Worm (Caenorhabditis elegans) whole organism, late embryonic: ENCODE measurements around the gene F29B9.12.

Source experiments
- C08G9.2 ChIP-seq: sonication (generic microtip); optimal IDR thresholded peaks from 2 replicates; lab custom pipeline; 2016; ENCODE audit warnings: mild to moderate bottlenecking, missing genetic modification characterization, moderate library complexity, missing compliant biosample characterization
- C38D4.7 ChIP-seq: fragments of 200-800 bp; sonication (Bioruptor generic); optimal IDR thresholded peaks from 2 replicates; lab custom pipeline; 2018; ENCODE audit warnings: mild to moderate bottlenecking, missing genetic modification characterization, moderate library complexity, missing compliant biosample characterization
- F13H6.1 ChIP-seq: sonication (generic microtip); optimal IDR thresholded peaks from 2 replicates; lab custom pipeline; 2016; ENCODE audit warnings: missing genetic modification characterization, missing compliant biosample characterization
- T23F11.4 ChIP-seq: fragments of 200-800 bp; sonication (Bioruptor generic); optimal IDR thresholded peaks from 2 replicates; lab custom pipeline; 2018; ENCODE audit warnings: mild to moderate bottlenecking, missing genetic modification characterization, missing compliant biosample characterization
- Y22D7AL.16 ChIP-seq: sonication (generic microtip); optimal IDR thresholded peaks from 2 replicates; lab custom pipeline; 2016; ENCODE audit warnings: missing genetic modification characterization, missing compliant biosample characterization
- ama-1 ChIP-seq: fragments of 150-350 bp; optimal IDR thresholded peaks from 2 replicates; lab custom pipeline; 2014
- ceh-14 ChIP-seq: sonication (generic microtip); optimal IDR thresholded peaks from 2 replicates; lab custom pipeline; 2016; ENCODE audit warnings: missing genotype, missing genetic modification characterization, missing compliant biosample characterization
- ceh-18 ChIP-seq: sonication (generic microtip); optimal IDR thresholded peaks from 2 replicates; lab custom pipeline; 2016; ENCODE audit warnings: missing genetic modification characterization, missing compliant biosample characterization
- ceh-2 ChIP-seq: sonication (generic microtip); optimal IDR thresholded peaks from 2 replicates; lab custom pipeline; 2016; ENCODE audit warnings: missing genotype, missing genetic modification characterization, missing compliant biosample characterization
- ceh-22 ChIP-seq: sonication (generic microtip); optimal IDR thresholded peaks from 2 replicates; lab custom pipeline; 2017; ENCODE audit warnings: missing biosample characterization, missing genetic modification characterization
- ceh-24 ChIP-seq: sonication (generic microtip); optimal IDR thresholded peaks from 2 replicates; lab custom pipeline; 2016; ENCODE audit warnings: mild to moderate bottlenecking, missing genetic modification characterization, missing compliant biosample characterization
- ceh-31 ChIP-seq: sonication (generic microtip); optimal IDR thresholded peaks from 2 replicates; lab custom pipeline; 2016; ENCODE audit warnings: missing genetic modification characterization, missing compliant biosample characterization
- ceh-34 ChIP-seq: sonication (generic microtip); optimal IDR thresholded peaks from 2 replicates; lab custom pipeline; 2016; ENCODE audit warnings: mild to moderate bottlenecking, missing genetic modification characterization, missing compliant biosample characterization
- ceh-45 ChIP-seq: fragments of 200-800 bp; sonication (Bioruptor generic); IDR thresholded peaks from 2 replicates; pipeline ENCODE4 v1.3.6; 2022; ENCODE audit warnings: missing genetic modification reagents, missing genetic modification characterization, missing compliant biosample characterization
- ceh-48 ChIP-seq: sonication (generic microtip); optimal IDR thresholded peaks from 2 replicates; lab custom pipeline; 2016; ENCODE audit warnings: missing genetic modification characterization, inconsistent platforms, missing compliant biosample characterization
- ceh-6 ChIP-seq: fragments of 200-800 bp; sonication (Bioruptor generic); optimal IDR thresholded peaks from 2 replicates; lab custom pipeline; 2018; ENCODE audit warnings: mild to moderate bottlenecking, missing genetic modification characterization, missing compliant biosample characterization
- ceh-9 ChIP-seq: sonication (generic microtip); optimal IDR thresholded peaks from 2 replicates; lab custom pipeline; 2016; ENCODE audit warnings: mild to moderate bottlenecking, missing genetic modification characterization, inconsistent platforms, missing compliant biosample characterization
- che-1 ChIP-seq: sonication (generic microtip); optimal IDR thresholded peaks from 2 replicates; lab custom pipeline; 2016; ENCODE audit warnings: mild to moderate bottlenecking, missing genetic modification characterization, missing compliant biosample characterization
- elt-2 ChIP-seq: sonication (generic microtip); optimal IDR thresholded peaks from 2 replicates; lab custom pipeline; 2016; ENCODE audit warnings: missing genetic modification reagents, missing genetic modification characterization, missing compliant biosample characterization
- elt-4 ChIP-seq: sonication (generic microtip); optimal IDR thresholded peaks from 2 replicates; lab custom pipeline; 2016; ENCODE audit warnings: missing genetic modification characterization, missing compliant biosample characterization
- fax-1 ChIP-seq: sonication (generic microtip); optimal IDR thresholded peaks from 2 replicates; lab custom pipeline; 2016; ENCODE audit warnings: missing genotype, missing genetic modification characterization, missing compliant biosample characterization
- gmeb-2 ChIP-seq: sonication (generic microtip); optimal IDR thresholded peaks from 2 replicates; lab custom pipeline; 2016; ENCODE audit warnings: missing genetic modification characterization, inconsistent platforms, missing compliant biosample characterization
- hlh-8 ChIP-seq: sonication (generic microtip); optimal IDR thresholded peaks from 2 replicates; lab custom pipeline; 2016; ENCODE audit warnings: missing genotype, missing genetic modification characterization, missing compliant biosample characterization
- madf-2 ChIP-seq: sonication (generic microtip); optimal IDR thresholded peaks from 2 replicates; lab custom pipeline; 2017; ENCODE audit warnings: missing genetic modification characterization, missing compliant biosample characterization
- nfya-1 ChIP-seq: sonication (generic microtip); optimal IDR thresholded peaks from 2 replicates; lab custom pipeline; 2017; ENCODE audit warnings: missing genetic modification characterization, mild to moderate bottlenecking, missing compliant biosample characterization, antibody characterized with exemption, moderate library complexity
- nhr-232 ChIP-seq: sonication (generic microtip); optimal IDR thresholded peaks from 2 replicates; lab custom pipeline; 2016; ENCODE audit warnings: missing genetic modification characterization, missing compliant biosample characterization
- npax-4 ChIP-seq: sonication (generic microtip); optimal IDR thresholded peaks from 2 replicates; lab custom pipeline; 2016; ENCODE audit warnings: missing genetic modification characterization, missing compliant biosample characterization
- odd-2 ChIP-seq: sonication (generic microtip); optimal IDR thresholded peaks from 2 replicates; lab custom pipeline; 2017; ENCODE audit warnings: antibody characterized with exemption, mild to moderate bottlenecking, missing genetic modification characterization, missing compliant biosample characterization
- pag-3 ChIP-seq: sonication (generic microtip); optimal IDR thresholded peaks from 2 replicates; lab custom pipeline; 2016; ENCODE audit warnings: missing compliant biosample characterization, missing genetic modification characterization, borderline replicate concordance
- pax-1 ChIP-seq: fragments of 150-350 bp; optimal IDR thresholded peaks from 2 replicates; lab custom pipeline; 2014; ENCODE audit warnings: missing biosample characterization, missing genetic modification characterization
- pha-2 ChIP-seq: sonication (generic microtip); optimal IDR thresholded peaks from 2 replicates; lab custom pipeline; 2017; ENCODE audit warnings: mild to moderate bottlenecking, missing genetic modification characterization, missing compliant biosample characterization
- ref-2 ChIP-seq: sonication (generic microtip); optimal IDR thresholded peaks from 2 replicates; lab custom pipeline; 2016; ENCODE audit warnings: missing genetic modification characterization, missing compliant biosample characterization
- rnt-1 ChIP-seq: sonication (generic microtip); optimal IDR thresholded peaks from 2 replicates; lab custom pipeline; 2016; ENCODE audit warnings: missing genetic modification characterization, missing compliant biosample characterization
- sdc-2 ChIP-seq: sonication (generic microtip); optimal IDR thresholded peaks from 2 replicates; lab custom pipeline; 2016; ENCODE audit warnings: missing genotype, missing genetic modification characterization, missing compliant biosample characterization
- tbx-2 ChIP-seq: sonication (generic microtip); optimal IDR thresholded peaks from 2 replicates; lab custom pipeline; 2016; ENCODE audit warnings: missing genetic modification characterization, missing compliant biosample characterization
- tbx-7 ChIP-seq: sonication (generic microtip); optimal IDR thresholded peaks from 2 replicates; lab custom pipeline; 2016; ENCODE audit warnings: missing genotype, missing genetic modification characterization, missing compliant biosample characterization
- ttx-3 ChIP-seq: sonication (generic microtip); optimal IDR thresholded peaks from 2 replicates; lab custom pipeline; 2016; ENCODE audit warnings: missing genetic modification reagents, missing genetic modification characterization, missing compliant biosample characterization
- unc-42 ChIP-seq: sonication (generic microtip); optimal IDR thresholded peaks from 2 replicates; lab custom pipeline; 2016; ENCODE audit warnings: missing genotype, missing genetic modification characterization, missing compliant biosample characterization
- unc-55 ChIP-seq: sonication (generic microtip); optimal IDR thresholded peaks from 2 replicates; lab custom pipeline; 2017; ENCODE audit warnings: missing biosample characterization, missing genetic modification reagents, missing genetic modification characterization
- ztf-16 ChIP-seq: sonication (generic microtip); optimal IDR thresholded peaks from 2 replicates; lab custom pipeline; 2017; ENCODE audit warnings: missing genetic modification characterization, missing compliant biosample characterization

F29B9.12 gene

DNA sequence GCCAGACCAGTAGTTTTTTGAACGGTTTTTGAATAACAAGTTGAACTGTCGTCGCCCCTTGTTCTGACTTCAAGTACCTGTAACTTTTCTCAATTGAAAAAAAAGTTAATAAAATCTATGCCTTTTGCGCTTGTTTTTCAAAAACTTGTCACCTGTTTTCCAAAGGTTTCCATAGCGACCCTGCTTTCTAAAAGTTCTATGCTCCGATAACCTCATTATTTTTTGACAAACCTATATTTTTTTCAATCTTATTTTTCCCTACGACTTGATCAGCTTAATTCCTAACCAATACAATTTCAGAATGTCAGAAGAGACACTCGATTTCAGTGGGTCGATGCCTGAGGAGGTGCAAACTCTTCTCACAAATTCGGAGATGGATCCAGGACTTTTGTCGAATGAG, 22.0 kb upstream of the F29B9.12 start, which contains the start of gene F29B9.8:
Gene F29B9.8, plus strand, starts transcription at position 301 of the 400 bp plus-strand sequence.
- TF ChIP-seq Y22D7AL.16 (tag; lab: Kevin White, UChicago), result no peak
- no peak for TF ChIP-seq rnt-1 (tag; lab: Kevin White, UChicago)
- no peak for TF ChIP-seq pag-3 (tag; lab: Kevin White, UChicago)

DNA sequence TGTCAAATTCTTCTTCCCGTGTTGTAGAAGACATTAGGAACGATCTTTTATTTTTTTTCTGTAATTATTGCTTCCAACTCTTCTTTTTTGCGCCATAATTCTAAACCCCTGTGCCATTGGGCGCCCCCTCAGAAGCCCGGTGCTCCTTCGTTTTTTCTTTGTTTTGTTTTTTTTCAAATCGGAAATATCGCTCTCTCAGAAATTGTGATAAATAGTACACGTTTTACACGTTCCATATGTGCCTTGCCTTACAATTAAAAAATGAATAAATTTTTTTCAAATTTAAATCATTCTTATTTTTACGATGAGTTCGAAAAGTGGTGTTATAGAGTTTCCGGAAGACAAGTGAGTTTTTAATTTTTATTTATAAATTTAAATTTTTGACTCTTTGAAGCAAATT, 19.9 kb upstream of the F29B9.12 start, which contains the start of gene F29B9.7:
Gene F29B9.7, plus strand, starts transcription at position 301 of the 400 bp plus-strand sequence.
- TF ChIP-seq odd-2 (tag; lab: Kevin White, UChicago), result no peak
- TF ChIP-seq ceh-9 (tag; lab: Kevin White, UChicago), result no peak
- no peak for TF ChIP-seq rnt-1 (tag; lab: Kevin White, UChicago)
- TF ChIP-seq ref-2 (tag; lab: Kevin White, UChicago), result no peak
- TF ChIP-seq pha-2 (tag; lab: Kevin White, UChicago), result no peak
- no peak for TF ChIP-seq C38D4.7
- TF ChIP-seq madf-2 (tag; lab: Kevin White, UChicago), result no peak
- TF ChIP-seq ttx-3 (tag; lab: Kevin White, UChicago), result no peak
- TF ChIP-seq F13H6.1 (tag; lab: Kevin White, UChicago), result no peak
- no peak for TF ChIP-seq ama-1 (lab: Kevin White, UChicago)

DNA sequence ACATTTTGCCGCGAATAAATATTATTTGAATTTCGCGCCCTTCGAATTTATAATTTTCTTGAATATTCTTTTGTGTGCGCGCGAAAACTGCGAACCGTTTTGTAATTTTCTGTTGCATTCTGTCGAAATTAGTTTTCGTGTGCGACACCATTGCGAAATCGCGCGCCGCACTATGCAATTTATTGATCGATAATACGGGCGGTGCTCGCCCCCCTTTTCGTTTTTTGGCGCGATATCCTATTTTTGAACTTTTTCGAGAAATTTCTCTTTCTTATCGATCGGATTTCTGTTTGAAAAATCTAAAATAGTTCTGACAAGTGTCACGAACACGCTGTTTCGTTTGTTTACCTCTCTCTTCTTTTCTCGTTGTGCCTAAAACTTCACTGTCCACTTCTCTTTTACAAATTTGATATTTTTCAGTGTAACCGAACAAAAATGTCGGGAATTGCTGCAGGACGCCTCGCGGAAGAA, 18.7 kb upstream of the F29B9.12 start, which contains the start of gene ubc-9:
Gene ubc-9, plus strand, starts transcription at position 421 of the 471 bp plus-strand sequence.
- TF ChIP-seq elt-4 (tag; lab: Kevin White, UChicago) (no peak), ttx-3 (tag; lab: Kevin White, UChicago) (peak; percentile 15), hlh-8 (tag; lab: Kevin White, UChicago) (no peak), tbx-2 (tag; lab: Kevin White, UChicago) (peak; percentile 32), tbx-7 (tag; lab: Kevin White, UChicago) (no peak), che-1 (tag; lab: Kevin White, UChicago) (no peak), ceh-6 (GFP tag; lab: Kevin White, UChicago) (no peak), ceh-2 (tag; lab: Kevin White, UChicago) (no peak), fax-1 (tag; lab: Kevin White, UChicago) (no peak), ceh-45 (no peak), elt-2 (tag; lab: Kevin White, UChicago) (peak; percentile 64), ceh-22 (tag; lab: Kevin White, UChicago) (no peak), ceh-48 (tag; lab: Kevin White, UChicago) (peak; percentile 96), nhr-232 (tag; lab: Kevin White, UChicago) (no peak), ceh-31 (peak; percentile 60), ztf-16 (tag; lab: Kevin White, UChicago) (no peak), sdc-2 (tag; lab: Kevin White, UChicago) (no peak), ref-2 (tag; lab: Kevin White, UChicago) (peak; percentile 45), ceh-24 (tag; lab: Kevin White, UChicago) (no peak), pax-1 (no peak), npax-4 (tag; lab: Kevin White, UChicago) (no peak), C08G9.2 (tag; lab: Kevin White, UChicago) (peak; percentile 27), gmeb-2 (tag; lab: Kevin White, UChicago) (no peak), nfya-1 (tag; lab: Kevin White, UChicago) (peak; percentile 42), ceh-18 (peak; percentile 30), madf-2 (tag; lab: Kevin White, UChicago) (peak; percentile 36), unc-55 (GFP tag; lab: Kevin White, UChicago) (no peak), unc-42 (tag; lab: Kevin White, UChicago) (peak; percentile 36), T23F11.4 (GFP tag; lab: Kevin White, UChicago) (no peak), ceh-14 (tag; lab: Kevin White, UChicago) (peak; percentile 35), ceh-34 (tag; lab: Kevin White, UChicago) (peak; percentile 22)
